Fruit fly (Drosophila melanogaster) whole organism, embryonic: Measurements from ENCODE around the gene CCT7.

Experiments used
- Bdp1 ChIP-seq: fragments of 200-800 bp; sonication (Bioruptor generic); optimal IDR thresholded peaks from 3 replicates; lab custom pipeline; 2016; ENCODE audit warnings: missing biosample characterization, missing genetic modification characterization
- CG10959 ChIP-seq: fragments of 200-800 bp; sonication (Bioruptor generic); IDR thresholded peaks from 2 replicates; pipeline ENCODE4 v1.3.6; 2022; ENCODE audit warnings: missing biosample characterization, missing genetic modification characterization
- CG11398 ChIP-seq: fragments of 200-800 bp; sonication (Bioruptor generic); optimal IDR thresholded peaks from 2 replicates; lab custom pipeline; 2016; ENCODE audit warnings: missing biosample characterization, missing genetic modification characterization
- CG12104 ChIP-seq: fragments of 200-800 bp; sonication (Bioruptor generic); optimal IDR thresholded peaks from 3 replicates; lab custom pipeline; 2016; ENCODE audit warnings: missing biosample characterization, missing genetic modification characterization
- CG13894 ChIP-seq: fragments of 200-800 bp; sonication (Bioruptor generic); optimal IDR thresholded peaks from 3 replicates; lab custom pipeline; 2018; ENCODE audit warnings: missing biosample characterization, mild to moderate bottlenecking, missing genetic modification characterization, moderate library complexity
- CG14710 ChIP-seq: fragments of 200-800 bp; sonication (Bioruptor generic); optimal IDR thresholded peaks from 3 replicates; lab custom pipeline; 2019; ENCODE audit warnings: missing biosample characterization, mild to moderate bottlenecking, missing genetic modification characterization, moderate library complexity
- CG15696 ChIP-seq: fragments of 200-800 bp; sonication (Bioruptor generic); optimal IDR thresholded peaks from 2 replicates; lab custom pipeline; 2019; ENCODE audit warnings: missing biosample characterization, mild to moderate bottlenecking, missing genetic modification characterization, moderate library complexity
- CG17186 ChIP-seq: fragments of 200-800 bp; sonication (Bioruptor generic); optimal IDR thresholded peaks from 3 replicates; lab custom pipeline; 2017; ENCODE audit warnings: missing biosample characterization, missing genetic modification reagents, missing genetic modification characterization
- CG17359 ChIP-seq: fragments of 200-800 bp; sonication (Bioruptor generic); optimal IDR thresholded peaks from 3 replicates; lab custom pipeline; 2018; ENCODE audit warnings: missing biosample characterization, mild to moderate bottlenecking, missing genetic modification characterization, moderate library complexity
- CG2712 ChIP-seq: fragments of 200-800 bp; optimal IDR thresholded peaks from 3 replicates; lab custom pipeline; 2019; ENCODE audit warnings: missing biosample characterization, mild to moderate bottlenecking, missing genetic modification characterization, moderate library complexity
- CG2875 ChIP-seq: fragments of 200-800 bp; sonication (Bioruptor generic); optimal IDR thresholded peaks from 2 replicates; lab custom pipeline; 2017; ENCODE audit warnings: missing biosample characterization, mild to moderate bottlenecking, missing genetic modification characterization, missing genetic modification reagents
- CG3163 ChIP-seq: fragments of 200-800 bp; sonication (Bioruptor generic); optimal IDR thresholded peaks from 3 replicates; lab custom pipeline; 2016; ENCODE audit warnings: missing biosample characterization, missing genetic modification characterization
- CG32772 ChIP-seq: fragments of 200-800 bp; sonication (Bioruptor generic); IDR thresholded peaks from 2 replicates; pipeline ENCODE4 v1.3.6; 2022; ENCODE audit warnings: missing biosample characterization, missing genetic modification characterization
- CG3407 ChIP-seq: fragments of 200-800 bp; sonication (Bioruptor generic); optimal IDR thresholded peaks from 2 replicates; lab custom pipeline; 2018; ENCODE audit warnings: missing biosample characterization, mild to moderate bottlenecking, missing genetic modification characterization
- CG8388 ChIP-seq: fragments of 200-800 bp; sonication (Bioruptor generic); optimal IDR thresholded peaks from 2 replicates; lab custom pipeline; 2019; ENCODE audit warnings: missing biosample characterization, mild to moderate bottlenecking, missing genetic modification characterization, moderate library complexity
- D19A ChIP-seq: fragments of 200-800 bp; optimal IDR thresholded peaks from 3 replicates; lab custom pipeline; 2019; ENCODE audit warnings: missing biosample characterization, mild to moderate bottlenecking, missing genetic modification characterization, moderate library complexity
- Elba2 ChIP-seq: fragments of 200-800 bp; sonication (Bioruptor generic); optimal IDR thresholded peaks from 3 replicates; lab custom pipeline; 2016; ENCODE audit warnings: missing biosample characterization, missing genetic modification characterization
- Fer3 ChIP-seq: fragments of 200-800 bp; sonication (Bioruptor generic); optimal IDR thresholded peaks from 2 replicates; lab custom pipeline; 2018; ENCODE audit warnings: missing biosample characterization, mild to moderate bottlenecking, missing genetic modification characterization, moderate library complexity
- Hey ChIP-seq: fragments of 200-800 bp; sonication (Bioruptor generic); optimal IDR thresholded peaks from 3 replicates; lab custom pipeline; 2018; ENCODE audit warnings: missing biosample characterization, mild to moderate bottlenecking, missing genetic modification characterization
- Hr51 ChIP-seq, 2 experiments: fragments of 200-800 bp; sonication (Bioruptor generic); optimal IDR thresholded peaks; 2 replicates in 1 of 2; 3 replicates in 1 of 2; lab custom pipeline; 2016 to 2018; ENCODE audit warnings: missing biosample characterization in 2 of 2, missing genetic modification characterization in 2 of 2, mild to moderate bottlenecking in 1 of 2, moderate library complexity in 1 of 2
- PHDP ChIP-seq: fragments of 200-800 bp; sonication (Bioruptor generic); optimal IDR thresholded peaks from 3 replicates; lab custom pipeline; 2018; ENCODE audit warnings: missing biosample characterization, mild to moderate bottlenecking, missing genetic modification characterization, moderate library complexity
- Sry-β ChIP-seq: fragments of 200-800 bp; sonication (Bioruptor generic); optimal IDR thresholded peaks from 2 replicates; lab custom pipeline; 2018; ENCODE audit warnings: missing biosample characterization, mild to moderate bottlenecking, missing genetic modification characterization, moderate library complexity
- Vsx1 ChIP-seq: fragments of 200-800 bp; sonication (Bioruptor generic); optimal IDR thresholded peaks from 2 replicates; lab custom pipeline; 2017; ENCODE audit warnings: missing biosample characterization, mild to moderate bottlenecking, missing genetic modification characterization, missing genetic modification reagents
- YL-1 ChIP-seq: fragments of 200-800 bp; sonication (Bioruptor generic); optimal IDR thresholded peaks from 3 replicates; lab custom pipeline; 2017; ENCODE audit warnings: missing biosample characterization, mild to moderate bottlenecking, missing genetic modification characterization
- ac ChIP-seq: fragments of 200-800 bp; sonication (Bioruptor generic); optimal IDR thresholded peaks from 3 replicates; lab custom pipeline; 2017; ENCODE audit warnings: missing biosample characterization, mild to moderate bottlenecking, missing genetic modification characterization
- bsh ChIP-seq, 2 experiments: fragments of 200-800 bp; sonication (Bioruptor generic); optimal IDR thresholded peaks; 2 replicates each; lab custom pipeline; 2017 to 2018; ENCODE audit warnings: mild to moderate bottlenecking in 2 of 2, missing biosample characterization in 2 of 2, missing genetic modification characterization in 2 of 2, moderate library complexity in 1 of 2
- btn ChIP-seq: fragments of 200-800 bp; sonication (Bioruptor generic); optimal IDR thresholded peaks from 2 replicates; lab custom pipeline; 2016; ENCODE audit warnings: missing biosample characterization, missing genetic modification characterization
- cato ChIP-seq: fragments of 200-800 bp; sonication (Bioruptor generic); optimal IDR thresholded peaks from 2 replicates; lab custom pipeline; 2016; ENCODE audit warnings: missing biosample characterization, missing genetic modification characterization, borderline replicate concordance
- cg ChIP-seq: fragments of 200-800 bp; sonication (Bioruptor generic); optimal IDR thresholded peaks from 3 replicates; lab custom pipeline; 2019; ENCODE audit warnings: missing biosample characterization, mild to moderate bottlenecking, missing genetic modification characterization, moderate library complexity
- chif ChIP-seq, 2 experiments: fragments of 200-800 bp; sonication (Bioruptor generic); optimal IDR thresholded peaks; 3 replicates each; lab custom pipeline; 2016; ENCODE audit warnings: missing biosample characterization in 2 of 2, missing genetic modification characterization in 2 of 2
- crol ChIP-seq: fragments of 200-800 bp; sonication (Bioruptor generic); IDR thresholded peaks from 2 replicates; pipeline ENCODE4 v1.3.6; 2022; ENCODE audit warnings: missing biosample characterization, missing genetic modification characterization
- danr ChIP-seq: fragments of 200-800 bp; sonication (Bioruptor generic); IDR thresholded peaks from 2 replicates; pipeline ENCODE4 v1.3.6; 2022; ENCODE audit warnings: missing biosample characterization, missing genetic modification characterization
- dpn ChIP-seq, 2 experiments: fragments of 200-800 bp; sonication (Bioruptor generic); optimal IDR thresholded peaks; 3 replicates each; lab custom pipeline; 2016; ENCODE audit warnings: missing biosample characterization in 2 of 2, missing genetic modification characterization in 2 of 2
- ewg ChIP-seq: fragments of 200-800 bp; sonication (Bioruptor generic); optimal IDR thresholded peaks from 3 replicates; lab custom pipeline; 2017; ENCODE audit warnings: mild to moderate bottlenecking, missing biosample characterization, missing genetic modification reagents, missing genetic modification characterization
- fru ChIP-seq: fragments of >200 bp; optimal IDR thresholded peaks from 2 replicates; lab custom pipeline; 2017
- inv ChIP-seq: fragments of 200-800 bp; sonication (Bioruptor generic); IDR thresholded peaks from 2 replicates; pipeline ENCODE4 v1.3.6; 2022; ENCODE audit warnings: missing biosample characterization, missing genetic modification characterization; ENCODE audit not compliant: partially characterized antibody
- lmd ChIP-seq: fragments of 200-800 bp; sonication (Bioruptor generic); IDR thresholded peaks from 2 replicates; pipeline ENCODE4 v1.3.6; 2022; ENCODE audit warnings: missing biosample characterization, missing genetic modification characterization
- lola ChIP-seq, 3 experiments: fragments of >200 bp in 2 of 3; fragments of 200-800 bp in 1 of 3; sonication (Bioruptor generic) in 1 of 3; optimal IDR thresholded peaks; 2 replicates each; lab custom pipeline; 2017 to 2019; ENCODE audit warnings: missing biosample characterization in 3 of 3, missing genetic modification characterization in 3 of 3, mild to moderate bottlenecking in 1 of 3, moderate library complexity in 1 of 3
- luna ChIP-seq: fragments of 200-800 bp; sonication (Bioruptor generic); optimal IDR thresholded peaks from 2 replicates; lab custom pipeline; 2016; ENCODE audit warnings: missing biosample characterization, missing genetic modification characterization
- mam ChIP-seq: fragments of 200-800 bp; sonication (Bioruptor generic); optimal IDR thresholded peaks from 3 replicates; lab custom pipeline; 2016; ENCODE audit warnings: missing biosample characterization, missing genetic modification characterization
- nom ChIP-seq: fragments of 200-800 bp; sonication (Bioruptor generic); optimal IDR thresholded peaks from 2 replicates; lab custom pipeline; 2017; ENCODE audit warnings: missing biosample characterization, missing genetic modification characterization, mild to moderate bottlenecking, moderate library complexity, missing genetic modification reagents
- org-1 ChIP-seq: fragments of 200-800 bp; sonication (Bioruptor generic); optimal IDR thresholded peaks from 2 replicates; lab custom pipeline; 2017; ENCODE audit warnings: missing biosample characterization, missing genetic modification characterization
- pb ChIP-seq: fragments of 200-800 bp; sonication (Bioruptor generic); optimal IDR thresholded peaks from 3 replicates; lab custom pipeline; 2016; ENCODE audit warnings: missing biosample characterization, missing genetic modification characterization
- run ChIP-seq: fragments of 200-800 bp; sonication (Bioruptor generic); optimal IDR thresholded peaks from 3 replicates; lab custom pipeline; 2018; ENCODE audit warnings: missing biosample characterization, mild to moderate bottlenecking, missing genetic modification characterization
- schlank ChIP-seq: fragments of 200-800 bp; sonication (Bioruptor generic); optimal IDR thresholded peaks from 2 replicates; lab custom pipeline; 2018; ENCODE audit warnings: missing biosample characterization, mild to moderate bottlenecking, missing genetic modification characterization
- sens ChIP-seq: fragments of 200-800 bp; sonication (Bioruptor generic); peaks from one replicate; lab custom pipeline; 2016; ENCODE audit warnings: missing biosample characterization, missing genetic modification characterization
- sens-2 ChIP-seq: fragments of 200-800 bp; sonication (Bioruptor generic); IDR thresholded peaks from 2 replicates; pipeline ENCODE4 v1.3.6; 2022; ENCODE audit warnings: missing biosample characterization, missing genetic modification characterization
- sisA ChIP-seq: fragments of 200-800 bp; sonication (Bioruptor generic); IDR thresholded peaks from 2 replicates; pipeline ENCODE4 v1.3.6; 2022; ENCODE audit warnings: missing biosample characterization, missing genetic modification characterization
- sqz ChIP-seq: fragments of 200-800 bp; sonication (Bioruptor generic); optimal IDR thresholded peaks from 3 replicates; lab custom pipeline; 2018; ENCODE audit warnings: missing biosample characterization, mild to moderate bottlenecking, missing genetic modification characterization
- unpg ChIP-seq: fragments of 200-800 bp; sonication (Bioruptor generic); optimal IDR thresholded peaks from 3 replicates; lab custom pipeline; 2018; ENCODE audit warnings: missing biosample characterization, mild to moderate bottlenecking, missing genetic modification characterization, moderate library complexity

The CCT7 gene

DNA sequence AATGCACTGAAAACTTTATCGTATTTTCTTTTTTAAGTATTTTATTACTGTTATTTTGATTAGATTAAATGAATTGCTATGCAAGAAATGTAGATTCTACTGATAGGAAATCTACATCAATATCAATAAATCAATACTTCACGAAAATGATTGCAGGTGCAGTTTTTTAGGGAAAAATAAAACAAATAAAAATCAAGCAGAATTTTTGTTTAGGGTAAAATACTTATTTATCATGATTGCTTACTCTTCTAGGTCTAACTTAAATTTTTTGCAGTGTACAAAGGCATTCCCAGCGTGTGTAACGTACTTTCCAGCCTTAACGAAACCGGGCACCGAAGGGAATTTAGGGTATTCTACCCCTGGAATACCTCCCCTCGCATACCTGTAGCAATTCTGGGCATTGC, 7.2 kb downstream of the CCT7 start (continued):
- peak; percentile 39 for TF ChIP-seq ewg (GFP tag; lab: Kevin White, UChicago)
- peak; percentile 99 for TF ChIP-seq CG15696 (tag; lab: Kevin White, UChicago)
- TF ChIP-seq CG3163: no peak
- TF ChIP-seq Elba2 (GFP tag; lab: Kevin White, UChicago): peak; percentile 78
- TF ChIP-seq CG12104: peak; percentile 47
- no peak for TF ChIP-seq inv
- peak; percentile 23 for TF ChIP-seq YL-1 (GFP tag; lab: Kevin White, UChicago)
- TF ChIP-seq Hr51 (GFP tag; optimal IDR thresholded peaks at IDR 0.05; lab: Kevin White, UChicago): peak in 1 of 2 experiments; percentile 55
- peak; percentile 94 for TF ChIP-seq CG2712 (tag; lab: Kevin White, UChicago)
- TF ChIP-seq CG14710 (tag; lab: Kevin White, UChicago): peak; percentile 95
- peak; percentile 8 for TF ChIP-seq btn (GFP tag; lab: Kevin White, UChicago)
- no peak for TF ChIP-seq cg (GFP tag; lab: Kevin White, UChicago)
- no peak for TF ChIP-seq luna (GFP tag; lab: Kevin White, UChicago)
- peak; percentile 74 for TF ChIP-seq unpg (GFP tag; lab: Kevin White, UChicago)
- TF ChIP-seq chif (GFP tag; optimal IDR thresholded peaks at IDR 0.05; lab: Kevin White, UChicago): peak; percentile 58 to 79
- TF ChIP-seq sisA (GFP tag; lab: Robert Waterston, UW): peak; percentile 32; the same call in 1 of the 2 replicates
- TF ChIP-seq Vsx1 (GFP tag; lab: Kevin White, UChicago): peak; percentile 37
- peak; percentile 64 for TF ChIP-seq CG2875 (GFP tag; lab: Kevin White, UChicago)
- TF ChIP-seq lola (GFP tag; optimal IDR thresholded peaks at IDR 0.05; lab: Kevin White, UChicago): peak in 1 of 3 experiments; percentile 97
- TF ChIP-seq sens (GFP tag; lab: Kevin White, UChicago): peak; percentile 97
- TF ChIP-seq crol (GFP tag; lab: Robert Waterston, UW): no peak
- TF ChIP-seq CG3407 (GFP tag; lab: Kevin White, UChicago): peak; percentile 67
- no peak for TF ChIP-seq CG17186 (GFP tag; lab: Kevin White, UChicago)
- peak; percentile 66 for TF ChIP-seq CG17359
- TF ChIP-seq CG32772 (GFP tag; lab: Robert Waterston, UW): peak; percentile 48; the same call in 1 of the 2 replicates
- peak; percentile 84 for TF ChIP-seq CG10959 (GFP tag; lab: Robert Waterston, UW)
- 0 out of 2 replicates have a peak, but pooled peaks have one; percentile 51 for TF ChIP-seq sens-2
- peak; percentile 27; the same call in 1 of the 2 replicates for TF ChIP-seq lmd (GFP tag; lab: Robert Waterston, UW)
- TF ChIP-seq CG8388: peak; percentile 82
- TF ChIP-seq schlank: no peak
- no peak for TF ChIP-seq danr
- TF ChIP-seq fru (lab: Kevin White, UChicago): no peak
- no peak for TF ChIP-seq nom (GFP tag; lab: Kevin White, UChicago)
- TF ChIP-seq run (tag; lab: Kevin White, UChicago): no peak
- TF ChIP-seq pb: no peak
- TF ChIP-seq sqz: peak; percentile 60
- peak; percentile 48 to 56 for TF ChIP-seq dpn (GFP tag; optimal IDR thresholded peaks at IDR 0.05; lab: Kevin White, UChicago)
- no peak for TF ChIP-seq Fer3 (tag; lab: Kevin White, UChicago)
- TF ChIP-seq D19A (tag; lab: Kevin White, UChicago): peak; percentile 98
- TF ChIP-seq Bdp1 (GFP tag; lab: Kevin White, UChicago): peak; percentile 5
- peak; percentile 92 for TF ChIP-seq ac
- TF ChIP-seq Sry-β (GFP tag; lab: Kevin White, UChicago): peak; percentile 38
- peak; percentile 49 for TF ChIP-seq cato (GFP tag; lab: Kevin White, UChicago)
- TF ChIP-seq bsh (GFP tag; optimal IDR thresholded peaks at IDR 0.05; lab: Kevin White, UChicago): peak in 1 of 2 experiments; percentile 80
- TF ChIP-seq PHDP (tag; lab: Kevin White, UChicago): peak; percentile 51
- no peak for TF ChIP-seq CG13894 (tag; lab: Kevin White, UChicago)
- TF ChIP-seq mam (GFP tag; lab: Kevin White, UChicago): peak; percentile 11
- TF ChIP-seq CG11398 (GFP tag; lab: Kevin White, UChicago): peak; percentile 17
- peak; percentile 51 for TF ChIP-seq org-1 (GFP tag; lab: Kevin White, UChicago)
- no peak for TF ChIP-seq Hey
